Worm (Caenorhabditis elegans) whole organism, L1 larva: ENCODE results near the gene F44D12.10.

Experiments
- aly-2 ChIP-seq: fragments of 150-350 bp; optimal IDR thresholded peaks from 2 replicates; lab custom pipeline; 2014; ENCODE audit warnings: missing biosample characterization, missing genetic modification characterization
- ets-5 ChIP-seq: fragments of 200-800 bp; sonication (Bioruptor generic); IDR thresholded peaks from 2 replicates; pipeline ENCODE4 v1.3.6; 2022; ENCODE audit warnings: missing genetic modification characterization, missing compliant biosample characterization

Gene F44D12.10

ce11 chrIV:9989416-9989815 lies 47.5 kb downstream of the F44D12.10 start:
- TF ChIP-seq aly-2 (tag; lab: Kevin White, UChicago) (peak; percentile 61), ets-5 (GFP tag; lab: Robert Waterston, UW) (no peak)
- TF ChIP-seq, all 84 proteins: peak for 1
